Fruit fly (Drosophila melanogaster) whole organism, embryonic: ENCODE data around the gene Gr28a.

Source experiments
- Aef1 ChIP-seq: fragments of 200-800 bp; sonication (Bioruptor generic); IDR thresholded peaks from 3 replicates; pipeline ENCODE4 v1.3.6; 2022; ENCODE audit warnings: missing biosample characterization, missing genetic modification characterization
- C15 ChIP-seq: fragments of 200-800 bp; sonication (Bioruptor generic); IDR thresholded peaks from 3 replicates; pipeline ENCODE4 v1.3.6; 2022; ENCODE audit warnings: missing biosample characterization, missing genetic modification characterization
- CG10321 ChIP-seq: fragments of 200-800 bp; sonication (Bioruptor generic); IDR thresholded peaks from 2 replicates; pipeline ENCODE4 v1.3.6; 2022; ENCODE audit warnings: missing biosample characterization, missing genetic modification characterization
- CG10654 ChIP-seq: fragments of 200-800 bp; sonication (Bioruptor generic); optimal IDR thresholded peaks from 2 replicates; lab custom pipeline; 2016; ENCODE audit warnings: missing biosample characterization, missing genetic modification characterization
- CG11504 ChIP-seq: fragments of 200-800 bp; sonication (Bioruptor generic); optimal IDR thresholded peaks from 3 replicates; lab custom pipeline; 2019; ENCODE audit warnings: missing biosample characterization, mild to moderate bottlenecking, missing genetic modification characterization, moderate library complexity
- CG12659 ChIP-seq: fragments of 200-800 bp; sonication (Bioruptor generic); optimal IDR thresholded peaks from 3 replicates; lab custom pipeline; 2017; ENCODE audit warnings: mild to moderate bottlenecking, missing biosample characterization, missing genetic modification reagents, missing genetic modification characterization
- CG13287 ChIP-seq: fragments of 200-800 bp; sonication (Bioruptor generic); IDR thresholded peaks from 2 replicates; pipeline ENCODE4 v1.3.6; 2022; ENCODE audit warnings: missing biosample characterization, missing genetic modification characterization; ENCODE audit not compliant: partially characterized antibody
- CG13894 ChIP-seq: fragments of 200-800 bp; sonication (Bioruptor generic); optimal IDR thresholded peaks from 3 replicates; lab custom pipeline; 2018; ENCODE audit warnings: missing biosample characterization, mild to moderate bottlenecking, missing genetic modification characterization, moderate library complexity
- CG1603 ChIP-seq: fragments of 200-800 bp; sonication (Bioruptor generic); optimal IDR thresholded peaks from 2 replicates; lab custom pipeline; 2019; ENCODE audit warnings: missing biosample characterization, mild to moderate bottlenecking, missing genetic modification characterization, moderate library complexity
- CG17328 ChIP-seq: fragments of 200-800 bp; sonication (Bioruptor generic); IDR thresholded peaks from 2 replicates; pipeline ENCODE4 v1.3.6; 2022; ENCODE audit warnings: missing biosample characterization, missing genetic modification characterization
- CG1832 ChIP-seq: fragments of 200-800 bp; sonication (Bioruptor generic); optimal IDR thresholded peaks from 2 replicates; lab custom pipeline; 2017; ENCODE audit warnings: missing biosample characterization, mild to moderate bottlenecking, missing genetic modification characterization, inconsistent platforms
- CG2116 ChIP-seq: fragments of 200-800 bp; sonication (Bioruptor generic); optimal IDR thresholded peaks from 3 replicates; lab custom pipeline; 2018; ENCODE audit warnings: missing biosample characterization, mild to moderate bottlenecking, missing genetic modification characterization
- CG2875 ChIP-seq: fragments of 200-800 bp; sonication (Bioruptor generic); optimal IDR thresholded peaks from 2 replicates; lab custom pipeline; 2017; ENCODE audit warnings: missing biosample characterization, mild to moderate bottlenecking, missing genetic modification characterization, missing genetic modification reagents
- CG30431 ChIP-seq: fragments of 200-800 bp; sonication (Bioruptor generic); optimal IDR thresholded peaks from 2 replicates; lab custom pipeline; 2017; ENCODE audit warnings: missing biosample characterization, missing genetic modification characterization
- CG4282 ChIP-seq: fragments of 200-800 bp; sonication (Bioruptor generic); optimal IDR thresholded peaks from 2 replicates; lab custom pipeline; 2016; ENCODE audit warnings: missing biosample characterization, missing genetic modification characterization
- CG6654 ChIP-seq: fragments of 200-800 bp; sonication (Bioruptor generic); optimal IDR thresholded peaks from 2 replicates; lab custom pipeline; 2017; ENCODE audit warnings: missing biosample characterization, mild to moderate bottlenecking, missing genetic modification characterization
- CG7372 ChIP-seq: fragments of 200-800 bp; sonication (Bioruptor generic); IDR thresholded peaks from 2 replicates; pipeline ENCODE4 v1.3.6; 2022; ENCODE audit warnings: missing biosample characterization, missing genetic modification characterization
- Chrac-16 ChIP-seq: fragments of 200-800 bp; sonication (Bioruptor generic); optimal IDR thresholded peaks from 3 replicates; lab custom pipeline; 2016; ENCODE audit warnings: missing biosample characterization, missing genetic modification characterization
- CoRest ChIP-seq: fragments of 200-800 bp; sonication (Bioruptor generic); optimal IDR thresholded peaks from 3 replicates; lab custom pipeline; 2018; ENCODE audit warnings: missing biosample characterization, mild to moderate bottlenecking, missing genetic modification characterization, moderate library complexity
- Fer3 ChIP-seq: fragments of 200-800 bp; sonication (Bioruptor generic); optimal IDR thresholded peaks from 2 replicates; lab custom pipeline; 2018; ENCODE audit warnings: missing biosample characterization, mild to moderate bottlenecking, missing genetic modification characterization, moderate library complexity
- Gug ChIP-seq: fragments of 200-800 bp; sonication (Bioruptor generic); IDR thresholded peaks from 4 replicates; pipeline ENCODE4 v1.3.6; 2022; ENCODE audit warnings: missing biosample characterization, missing genetic modification characterization
- HLH54F ChIP-seq: fragments of 200-800 bp; sonication (Bioruptor generic); optimal IDR thresholded peaks from 3 replicates; lab custom pipeline; 2016; ENCODE audit warnings: missing biosample characterization, missing genetic modification characterization
- HmgD ChIP-seq: fragments of 200-800 bp; sonication (Bioruptor generic); optimal IDR thresholded peaks from 3 replicates; lab custom pipeline; 2016; ENCODE audit warnings: missing biosample characterization, missing genetic modification characterization
- MESR4 ChIP-seq: fragments of 200-800 bp; sonication (Bioruptor generic); optimal IDR thresholded peaks from 2 replicates; lab custom pipeline; 2018; ENCODE audit warnings: missing biosample characterization, mild to moderate bottlenecking, missing genetic modification characterization, moderate library complexity
- Nf-YC ChIP-seq: fragments of 200-800 bp; optimal IDR thresholded peaks from 3 replicates; lab custom pipeline; 2019; ENCODE audit warnings: missing biosample characterization, mild to moderate bottlenecking, missing genetic modification characterization, moderate library complexity
- Ptx1 ChIP-seq: fragments of 200-800 bp; sonication (Bioruptor generic); IDR thresholded peaks from 2 replicates; pipeline ENCODE4 v1.3.6; 2022; ENCODE audit warnings: missing biosample characterization, missing genetic modification characterization
- Six4 ChIP-seq: fragments of 200-800 bp; sonication (Bioruptor generic); optimal IDR thresholded peaks from 2 replicates; lab custom pipeline; 2016; ENCODE audit warnings: missing biosample characterization, missing genetic modification characterization
- Stat92E ChIP-seq, 3 experiments: fragments of >200 bp in 2 of 3; fragments of 200-800 bp in 1 of 3; sonication (Bioruptor generic) in 1 of 3; optimal IDR thresholded peaks; 2 replicates each; lab custom pipeline; 2017 to 2019; ENCODE audit warnings: missing biosample characterization in 3 of 3, missing genetic modification characterization in 3 of 3, mild to moderate bottlenecking in 1 of 3, moderate library complexity in 1 of 3
- Usf ChIP-seq: fragments of 200-800 bp; sonication (Bioruptor generic); optimal IDR thresholded peaks from 2 replicates; lab custom pipeline; 2017; ENCODE audit warnings: missing genotype, missing biosample characterization, missing genetic modification characterization
- ab ChIP-seq: fragments of 200-800 bp; sonication (Bioruptor generic); optimal IDR thresholded peaks from 2 replicates; lab custom pipeline; 2016; ENCODE audit warnings: missing biosample characterization, missing genetic modification characterization
- bcd ChIP-seq: fragments of 200-800 bp; sonication (Bioruptor generic); optimal IDR thresholded peaks from 2 replicates; lab custom pipeline; 2017; ENCODE audit warnings: missing biosample characterization, mild to moderate bottlenecking, missing genetic modification characterization
- dmrt99B ChIP-seq: fragments of 200-800 bp; sonication (Bioruptor generic); optimal IDR thresholded peaks from 2 replicates; lab custom pipeline; 2018; ENCODE audit warnings: missing biosample characterization, mild to moderate bottlenecking, missing genetic modification characterization, moderate library complexity
- esg ChIP-seq: fragments of 200-800 bp; sonication (Bioruptor generic); conservative IDR thresholded peaks from 2 replicates; pipeline ENCODE4 v1.3.6; 2022; ENCODE audit warnings: missing biosample characterization, missing genetic modification characterization
- eyg ChIP-seq: fragments of 200-800 bp; sonication (Bioruptor generic); optimal IDR thresholded peaks from 3 replicates; lab custom pipeline; 2016; ENCODE audit warnings: missing biosample characterization, missing genetic modification characterization
- fd64A ChIP-seq: fragments of 200-800 bp; sonication (Bioruptor generic); optimal IDR thresholded peaks from 3 replicates; lab custom pipeline; 2018; ENCODE audit warnings: missing biosample characterization, mild to moderate bottlenecking, missing genetic modification characterization
- gt ChIP-seq: fragments of 200-800 bp; sonication (Bioruptor generic); IDR thresholded peaks from 2 replicates; pipeline ENCODE4 v1.3.6; 2022; ENCODE audit warnings: missing biosample characterization, missing genetic modification characterization
- ind ChIP-seq: fragments of 200-800 bp; sonication (Bioruptor generic); optimal IDR thresholded peaks from 3 replicates; lab custom pipeline; 2016; ENCODE audit warnings: missing biosample characterization, missing genetic modification characterization
- jigr1 ChIP-seq: fragments of 200-800 bp; sonication (Bioruptor generic); IDR thresholded peaks from 3 replicates; pipeline ENCODE4 v1.3.6; 2022; ENCODE audit warnings: missing biosample characterization, missing genetic modification characterization
- klu ChIP-seq: fragments of 200-800 bp; sonication (Bioruptor generic); IDR thresholded peaks from 2 replicates; pipeline ENCODE4 v1.3.6; 2022; ENCODE audit warnings: missing biosample characterization, missing genetic modification characterization
- lmd ChIP-seq: fragments of 200-800 bp; sonication (Bioruptor generic); IDR thresholded peaks from 2 replicates; pipeline ENCODE4 v1.3.6; 2022; ENCODE audit warnings: missing biosample characterization, missing genetic modification characterization
- mam ChIP-seq: fragments of 200-800 bp; sonication (Bioruptor generic); optimal IDR thresholded peaks from 3 replicates; lab custom pipeline; 2016; ENCODE audit warnings: missing biosample characterization, missing genetic modification characterization
- nerfin-1 ChIP-seq: fragments of 200-800 bp; sonication (Bioruptor generic); optimal IDR thresholded peaks from 3 replicates; lab custom pipeline; 2019; ENCODE audit warnings: missing biosample characterization, mild to moderate bottlenecking, missing genetic modification characterization, moderate library complexity
- nerfin-2 ChIP-seq: fragments of 200-800 bp; sonication (Bioruptor generic); IDR thresholded peaks from 2 replicates; pipeline ENCODE4 v1.3.6; 2022; ENCODE audit warnings: missing biosample characterization, missing genetic modification characterization; ENCODE audit not compliant: partially characterized antibody
- onecut ChIP-seq: fragments of 200-800 bp; sonication (Bioruptor generic); IDR thresholded peaks from 2 replicates; pipeline ENCODE4 v1.3.6; 2022; ENCODE audit warnings: missing biosample characterization, missing genetic modification characterization
- repo ChIP-seq: fragments of 200-800 bp; sonication (Bioruptor generic); optimal IDR thresholded peaks from 2 replicates; lab custom pipeline; 2016; ENCODE audit warnings: missing biosample characterization, missing genetic modification characterization
- salm ChIP-seq: fragments of 200-800 bp; sonication (Bioruptor generic); optimal IDR thresholded peaks from 2 replicates; lab custom pipeline; 2018; ENCODE audit warnings: missing biosample characterization, mild to moderate bottlenecking, missing genetic modification characterization
- sens-2 ChIP-seq: fragments of 200-800 bp; sonication (Bioruptor generic); IDR thresholded peaks from 2 replicates; pipeline ENCODE4 v1.3.6; 2022; ENCODE audit warnings: missing biosample characterization, missing genetic modification characterization
- stwl ChIP-seq: fragments of 200-800 bp; sonication (Bioruptor generic); optimal IDR thresholded peaks from 3 replicates; lab custom pipeline; 2018; ENCODE audit warnings: missing biosample characterization, mild to moderate bottlenecking, missing genetic modification characterization, moderate library complexity
- tx ChIP-seq: fragments of 200-800 bp; sonication (Bioruptor generic); optimal IDR thresholded peaks from 2 replicates; lab custom pipeline; 2016; ENCODE audit warnings: missing biosample characterization, missing genetic modification characterization
- zfh1 ChIP-seq: fragments of 200-800 bp; sonication (Bioruptor generic); IDR thresholded peaks from 3 replicates; pipeline ENCODE4 v1.3.6; 2022; ENCODE audit warnings: missing biosample characterization, missing genetic modification characterization

The Gr28a gene

dm6 chr2L:7423333-7423895 is 30.6 kb downstream of the Gr28a start (continued):
- TF ChIP-seq CG13894 (tag; lab: Kevin White, UChicago): peak; percentile 40
- TF ChIP-seq Stat92E (GFP tag; optimal IDR thresholded peaks at IDR 0.05; lab: Kevin White, UChicago): no peak
- peak; percentile 42 for TF ChIP-seq Usf (GFP tag; lab: Kevin White, UChicago)
- TF ChIP-seq stwl (tag; lab: Kevin White, UChicago): peak; percentile 32
- TF ChIP-seq CG13287 (GFP tag; lab: Robert Waterston, UW): no peak
- no peak for TF ChIP-seq CG12659
- TF ChIP-seq ind (GFP tag; lab: Kevin White, UChicago): peak; percentile 50
- TF ChIP-seq CG2875 (GFP tag; lab: Kevin White, UChicago): no peak
- no peak for TF ChIP-seq jigr1 (GFP tag; lab: Robert Waterston, UW)
- TF ChIP-seq dmrt99B (tag; lab: Kevin White, UChicago): peak; percentile 9
- TF ChIP-seq CG4282 (GFP tag; lab: Kevin White, UChicago): no peak
- peak; percentile 38; the same call in 1 of the 2 replicates for TF ChIP-seq lmd
- no peak; the same call in 1 of the 2 replicates for TF ChIP-seq CG7372 (GFP tag; lab: Robert Waterston, UW)
- no peak; the same call in 1 of the 2 replicates for TF ChIP-seq CG17328 (GFP tag; lab: Robert Waterston, UW)
- peak; percentile 5 for TF ChIP-seq Fer3
- peak; percentile 20; the same call in 1 of the 2 replicates for TF ChIP-seq CG10321 (GFP tag; lab: Robert Waterston, UW)
- no peak for TF ChIP-seq gt (GFP tag; lab: Robert Waterston, UW)
- no peak for TF ChIP-seq klu (GFP tag; lab: Robert Waterston, UW)
- TF ChIP-seq CG10654 (GFP tag; lab: Kevin White, UChicago): no peak
- TF ChIP-seq Chrac-16: peak; percentile 54
- TF ChIP-seq Aef1 (GFP tag; lab: Robert Waterston, UW): no peak
- peak; percentile 61; the same call in 1 of the 3 replicates for TF ChIP-seq zfh1
- no peak for TF ChIP-seq MESR4
- TF ChIP-seq CoRest (tag; lab: Kevin White, UChicago): no peak
- no peak for TF ChIP-seq Nf-YC
- no peak for TF ChIP-seq fd64A (GFP tag; lab: Kevin White, UChicago)
- peak; percentile 55; the same call in 1 of the 4 replicates for TF ChIP-seq Gug (GFP tag; lab: Robert Waterston, UW)
- no peak for TF ChIP-seq salm (tag; lab: Kevin White, UChicago)
- TF ChIP-seq esg (GFP tag; lab: Robert Waterston, UW): peak; percentile 46; the same call in 1 of the 2 replicates
- TF ChIP-seq nerfin-2 (GFP tag; lab: Robert Waterston, UW): no peak
- no peak for TF ChIP-seq CG6654 (GFP tag; lab: Kevin White, UChicago)
- peak; percentile 36; the same call in 1 of the 2 replicates for TF ChIP-seq Ptx1 (GFP tag; lab: Robert Waterston, UW)
- peak; percentile 14 for TF ChIP-seq Six4 (GFP tag; lab: Kevin White, UChicago)
- no peak for TF ChIP-seq repo
- TF ChIP-seq eyg (GFP tag; lab: Kevin White, UChicago): peak; percentile 16
- no peak for TF ChIP-seq onecut (GFP tag; lab: Robert Waterston, UW)
- peak; percentile 49 for TF ChIP-seq CG1832 (GFP tag; lab: Kevin White, UChicago)
- TF ChIP-seq sens-2 (GFP tag; lab: Robert Waterston, UW): no peak
- no peak for TF ChIP-seq C15
- TF ChIP-seq CG1603: peak; percentile 34
- TF ChIP-seq CG2116: no peak
- peak; percentile 46 for TF ChIP-seq HLH54F (GFP tag; lab: Kevin White, UChicago)
- no peak for TF ChIP-seq ab (GFP tag; lab: Kevin White, UChicago)
- peak; percentile 3 for TF ChIP-seq CG11504 (tag; lab: Kevin White, UChicago)
- no peak for TF ChIP-seq HmgD (GFP tag; lab: Kevin White, UChicago)
- peak; percentile 51 for TF ChIP-seq mam (GFP tag; lab: Kevin White, UChicago)
- TF ChIP-seq CG30431 (GFP tag; lab: Kevin White, UChicago): peak; percentile 23
- no peak for TF ChIP-seq tx (GFP tag; lab: Kevin White, UChicago)
- TF ChIP-seq bcd (GFP tag; lab: Kevin White, UChicago): peak; percentile 8
- TF ChIP-seq nerfin-1 (tag; lab: Kevin White, UChicago): no peak
